Worm (Caenorhabditis elegans) whole organism, late embryonic: ENCODE data around the gene ifc-1.

Experiments used
- C38D4.7 ChIP-seq: fragments of 200-800 bp; sonication (Bioruptor generic); optimal IDR thresholded peaks from 2 replicates; lab custom pipeline; 2018; ENCODE audit warnings: mild to moderate bottlenecking, missing genetic modification characterization, moderate library complexity, missing compliant biosample characterization
- T23F11.4 ChIP-seq: fragments of 200-800 bp; sonication (Bioruptor generic); optimal IDR thresholded peaks from 2 replicates; lab custom pipeline; 2018; ENCODE audit warnings: mild to moderate bottlenecking, missing genetic modification characterization, missing compliant biosample characterization
- ceh-14 ChIP-seq: sonication (generic microtip); optimal IDR thresholded peaks from 2 replicates; lab custom pipeline; 2016; ENCODE audit warnings: missing genotype, missing genetic modification characterization, missing compliant biosample characterization
- ceh-2 ChIP-seq: sonication (generic microtip); optimal IDR thresholded peaks from 2 replicates; lab custom pipeline; 2016; ENCODE audit warnings: missing genotype, missing genetic modification characterization, missing compliant biosample characterization
- ceh-24 ChIP-seq: sonication (generic microtip); optimal IDR thresholded peaks from 2 replicates; lab custom pipeline; 2016; ENCODE audit warnings: mild to moderate bottlenecking, missing genetic modification characterization, missing compliant biosample characterization
- ceh-34 ChIP-seq: sonication (generic microtip); optimal IDR thresholded peaks from 2 replicates; lab custom pipeline; 2016; ENCODE audit warnings: mild to moderate bottlenecking, missing genetic modification characterization, missing compliant biosample characterization
- ceh-45 ChIP-seq: fragments of 200-800 bp; sonication (Bioruptor generic); IDR thresholded peaks from 2 replicates; pipeline ENCODE4 v1.3.6; 2022; ENCODE audit warnings: missing genetic modification reagents, missing genetic modification characterization, missing compliant biosample characterization
- ceh-48 ChIP-seq: sonication (generic microtip); optimal IDR thresholded peaks from 2 replicates; lab custom pipeline; 2016; ENCODE audit warnings: missing genetic modification characterization, inconsistent platforms, missing compliant biosample characterization
- ceh-6 ChIP-seq: fragments of 200-800 bp; sonication (Bioruptor generic); optimal IDR thresholded peaks from 2 replicates; lab custom pipeline; 2018; ENCODE audit warnings: mild to moderate bottlenecking, missing genetic modification characterization, missing compliant biosample characterization
- dmd-4 ChIP-seq: sonication (generic microtip); optimal IDR thresholded peaks from 2 replicates; lab custom pipeline; 2016; ENCODE audit warnings: borderline replicate concordance, missing genetic modification characterization, missing compliant biosample characterization
- dve-1 ChIP-seq: sonication (generic microtip); optimal IDR thresholded peaks from 2 replicates; lab custom pipeline; 2017; ENCODE audit warnings: antibody characterized with exemption, mild to moderate bottlenecking, missing genetic modification characterization, missing compliant biosample characterization
- elt-2 ChIP-seq: sonication (generic microtip); optimal IDR thresholded peaks from 2 replicates; lab custom pipeline; 2016; ENCODE audit warnings: missing genetic modification reagents, missing genetic modification characterization, missing compliant biosample characterization
- elt-4 ChIP-seq: sonication (generic microtip); optimal IDR thresholded peaks from 2 replicates; lab custom pipeline; 2016; ENCODE audit warnings: missing genetic modification characterization, missing compliant biosample characterization
- ets-4 ChIP-seq: sonication (generic microtip); optimal IDR thresholded peaks from 2 replicates; lab custom pipeline; 2016; ENCODE audit warnings: missing genetic modification characterization, missing compliant biosample characterization
- eyg-1 ChIP-seq: sonication (generic microtip); optimal IDR thresholded peaks from 2 replicates; lab custom pipeline; 2016; ENCODE audit warnings: missing genotype, missing genetic modification characterization, missing compliant biosample characterization
- fax-1 ChIP-seq: sonication (generic microtip); optimal IDR thresholded peaks from 2 replicates; lab custom pipeline; 2016; ENCODE audit warnings: missing genotype, missing genetic modification characterization, missing compliant biosample characterization
- fkh-10 ChIP-seq: fragments of 150-350 bp; optimal IDR thresholded peaks from 2 replicates; lab custom pipeline; 2014; ENCODE audit warnings: missing biosample characterization, missing genetic modification reagents, missing genetic modification characterization
- hlh-8 ChIP-seq: sonication (generic microtip); optimal IDR thresholded peaks from 2 replicates; lab custom pipeline; 2016; ENCODE audit warnings: missing genotype, missing genetic modification characterization, missing compliant biosample characterization
- lim-6 ChIP-seq: sonication (generic microtip); optimal IDR thresholded peaks from 2 replicates; lab custom pipeline; 2016; ENCODE audit warnings: missing genetic modification characterization, missing compliant biosample characterization
- madf-2 ChIP-seq: sonication (generic microtip); optimal IDR thresholded peaks from 2 replicates; lab custom pipeline; 2017; ENCODE audit warnings: missing genetic modification characterization, missing compliant biosample characterization
- mec-3 ChIP-seq: sonication (generic microtip); optimal IDR thresholded peaks from 2 replicates; lab custom pipeline; 2016; ENCODE audit warnings: borderline replicate concordance, missing genetic modification characterization, missing compliant biosample characterization
- nhr-11 ChIP-seq: fragments of 150-350 bp; optimal IDR thresholded peaks from 2 replicates; lab custom pipeline; 2014; ENCODE audit warnings: missing biosample characterization, missing genetic modification characterization
- odd-2 ChIP-seq: sonication (generic microtip); optimal IDR thresholded peaks from 2 replicates; lab custom pipeline; 2017; ENCODE audit warnings: antibody characterized with exemption, mild to moderate bottlenecking, missing genetic modification characterization, missing compliant biosample characterization
- pat-9 ChIP-seq: fragments of 200-800 bp; sonication (Bioruptor generic); optimal IDR thresholded peaks from 2 replicates; lab custom pipeline; 2018; ENCODE audit warnings: mild to moderate bottlenecking, missing genetic modification characterization, moderate library complexity, missing compliant biosample characterization
- pha-2 ChIP-seq: sonication (generic microtip); optimal IDR thresholded peaks from 2 replicates; lab custom pipeline; 2017; ENCODE audit warnings: mild to moderate bottlenecking, missing genetic modification characterization, missing compliant biosample characterization
- pha-4 ChIP-seq: fragments of 150-350 bp; optimal IDR thresholded peaks from 2 replicates; lab custom pipeline; 2018; ENCODE audit warnings: missing biosample characterization, missing genetic modification reagents, missing genetic modification characterization
- pqm-1 ChIP-seq: sonication (generic microtip); optimal IDR thresholded peaks from 2 replicates; lab custom pipeline; 2016; ENCODE audit warnings: missing genetic modification characterization, missing compliant biosample characterization
- rnt-1 ChIP-seq: sonication (generic microtip); optimal IDR thresholded peaks from 2 replicates; lab custom pipeline; 2016; ENCODE audit warnings: missing genetic modification characterization, missing compliant biosample characterization
- syd-9 ChIP-seq: sonication (generic microtip); optimal IDR thresholded peaks from 2 replicates; lab custom pipeline; 2016; ENCODE audit warnings: mild to moderate bottlenecking, missing genetic modification characterization, moderate library complexity, missing compliant biosample characterization
- tbx-2 ChIP-seq: sonication (generic microtip); optimal IDR thresholded peaks from 2 replicates; lab custom pipeline; 2016; ENCODE audit warnings: missing genetic modification characterization, missing compliant biosample characterization
- tbx-7 ChIP-seq: sonication (generic microtip); optimal IDR thresholded peaks from 2 replicates; lab custom pipeline; 2016; ENCODE audit warnings: missing genotype, missing genetic modification characterization, missing compliant biosample characterization
- unc-3 ChIP-seq, 2 experiments: fragments of 200-800 bp in 1 of 2; sonication (Bioruptor generic) in 1 of 2; sonication (generic microtip) in 1 of 2; conservative IDR thresholded peaks in 1 of 2; optimal IDR thresholded peaks in 1 of 2; 2 replicates each; pipeline versions ENCODE4 v1.3.6 to Lab custom; 2016 to 2022; ENCODE audit warnings: missing compliant biosample characterization in 2 of 2, missing genetic modification characterization in 2 of 2, missing genetic modification reagents in 1 of 2
- ztf-16 ChIP-seq: sonication (generic microtip); optimal IDR thresholded peaks from 2 replicates; lab custom pipeline; 2017; ENCODE audit warnings: missing genetic modification characterization, missing compliant biosample characterization

Gene ifc-1

DNA sequence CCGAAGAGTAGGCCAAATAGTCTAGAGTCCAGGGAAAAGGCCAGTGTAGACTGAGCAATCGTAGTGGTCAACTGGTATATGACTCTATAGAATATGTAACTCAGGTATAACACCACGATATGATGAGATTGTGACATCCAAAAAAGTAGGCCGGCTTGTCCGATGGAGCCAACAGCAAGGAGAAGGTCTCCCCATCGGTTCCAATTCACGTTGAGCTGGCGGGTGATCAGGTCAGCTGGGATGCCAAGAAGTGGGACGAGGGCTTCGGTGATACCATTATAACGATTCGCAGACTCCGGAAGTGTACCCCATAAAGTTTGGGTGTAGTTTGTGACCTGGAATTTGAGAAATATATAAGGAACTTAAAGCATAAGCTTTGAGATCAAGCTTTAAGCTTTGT is 8.2 kb upstream of the ifc-1 start:
- no peak for TF ChIP-seq ztf-16 (tag; lab: Kevin White, UChicago)
- TF ChIP-seq pqm-1, result no peak
- TF ChIP-seq ceh-45 (GFP tag; lab: Robert Waterston, UW), result no peak
- no peak for TF ChIP-seq T23F11.4 (GFP tag; lab: Kevin White, UChicago)

- TF ChIP-seq ceh-24, result no peak
- TF ChIP-seq ets-4 (tag; lab: Kevin White, UChicago), result no peak
- no peak for TF ChIP-seq tbx-7 (tag; lab: Kevin White, UChicago)
- TF ChIP-seq eyg-1 (tag; lab: Kevin White, UChicago), result no peak
- TF ChIP-seq pha-2 (tag; lab: Kevin White, UChicago), result no peak
- no peak for TF ChIP-seq ceh-48
These were observed 5.8 kb upstream of the ifc-1 start, which contains the start of gene folt-2 for ce11 chrV:2875422-2875821. TSS of gene folt-2 (minus strand) at chrV:2875600.

DNA sequence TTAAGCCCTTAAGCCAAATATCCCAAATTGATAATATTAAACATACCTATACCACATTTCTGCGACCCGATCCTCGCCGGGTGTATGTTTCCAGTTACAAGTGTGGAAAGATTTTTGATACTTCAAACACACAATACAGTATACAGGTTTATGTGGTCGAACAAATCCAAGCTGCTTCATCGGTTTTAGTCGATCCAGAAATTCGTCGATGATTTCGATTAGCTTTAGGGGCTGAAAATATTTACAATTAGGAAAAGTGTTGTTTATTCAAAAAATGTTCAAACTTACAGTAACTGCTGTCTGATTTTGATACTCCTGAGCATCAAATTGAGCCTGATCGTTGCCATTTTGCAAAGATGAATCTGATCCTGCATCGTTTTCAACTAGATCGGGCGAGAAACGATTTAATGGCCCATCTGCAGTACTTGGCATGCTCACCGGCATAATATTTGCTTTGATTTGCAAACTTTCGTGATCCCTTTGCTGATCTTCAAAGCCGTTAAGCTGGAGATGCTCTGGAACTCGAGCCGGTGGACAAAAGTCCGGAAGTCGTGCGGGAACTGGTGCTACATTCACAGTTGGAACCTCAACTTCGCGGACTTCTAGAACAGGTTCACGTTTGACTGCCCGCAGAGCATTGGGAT is 4.9 kb upstream of the ifc-1 start:
- TF ChIP-seq ceh-24 (no peak), C38D4.7 (GFP tag; lab: Kevin White, UChicago) (no peak), fax-1 (tag; lab: Kevin White, UChicago) (no peak), hlh-8 (no peak), dve-1 (tag; lab: Kevin White, UChicago) (no peak), pha-4 (tag; lab: Kevin White, UChicago) (no peak), rnt-1 (no peak), fkh-10 (GFP tag; lab: Kevin White, UChicago) (no peak), ceh-14 (no peak), eyg-1 (tag; lab: Kevin White, UChicago) (no peak), ceh-34 (tag; lab: Kevin White, UChicago) (no peak), ceh-6 (GFP tag; lab: Kevin White, UChicago) (no peak)

- no peak for TF ChIP-seq ceh-2 (tag; lab: Kevin White, UChicago)
- TF ChIP-seq mec-3, result no peak
- TF ChIP-seq, all 69 proteins: peak for 0
These were observed 3.7 kb upstream of the ifc-1 start, which contains the start of gene F37B4.10 for ce11 chrV:2877509-2877908. TSS of gene F37B4.10 (minus strand) at chrV:2877609.

ce11 chrV:2879801-2880200 is 1.4 kb upstream of the ifc-1 start, which contains the start of gene str-39:
TSS of gene str-39 (minus strand) at chrV:2879901.
- no peak for TF ChIP-seq pat-9
- no peak for TF ChIP-seq nhr-11 (tag; lab: Kevin White, UChicago)
- no peak for TF ChIP-seq C38D4.7 (GFP tag; lab: Kevin White, UChicago)
- TF ChIP-seq ceh-48, result no peak
- TF ChIP-seq syd-9 (tag; lab: Kevin White, UChicago), result no peak
- no peak for TF ChIP-seq mec-3
- no peak for TF ChIP-seq ets-4 (tag; lab: Kevin White, UChicago)
- no peak for TF ChIP-seq lim-6 (tag; lab: Kevin White, UChicago)
- no peak for TF ChIP-seq elt-4
- TF ChIP-seq hlh-8, result no peak
- TF ChIP-seq odd-2 (tag; lab: Kevin White, UChicago), result no peak
- TF ChIP-seq pqm-1, result no peak
- TF ChIP-seq unc-3 (GFP tag; conservative IDR thresholded peaks at IDR 0.05; lab: Robert Waterston, UW), result no peak
- no peak for TF ChIP-seq unc-3 (tag; optimal IDR thresholded peaks at IDR 0.05; lab: Kevin White, UChicago)
- TF ChIP-seq, all 69 proteins: peak for 0

DNA sequence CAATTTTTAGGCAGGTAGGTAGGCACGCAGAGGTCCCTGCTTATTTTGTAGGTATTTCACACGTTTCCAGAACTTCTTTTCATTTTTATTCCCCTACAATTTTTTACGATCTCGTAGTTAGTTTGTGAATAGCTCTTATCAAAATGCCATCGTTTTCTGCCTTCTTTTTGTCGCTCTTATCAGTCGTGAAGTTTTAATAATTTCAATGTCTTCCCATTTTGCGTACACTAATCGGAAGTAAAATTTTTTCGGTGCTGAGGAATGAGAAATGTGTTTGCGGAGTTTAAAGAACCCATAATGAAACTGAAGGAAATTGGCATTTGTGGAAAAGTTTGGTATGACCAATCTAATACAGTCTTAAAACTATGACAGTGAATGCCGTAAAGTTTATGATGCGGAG is 837 bp upstream of the ifc-1 start:
- TF ChIP-seq elt-2 (tag; lab: Kevin White, UChicago) (peak; percentile 26), madf-2 (tag; lab: Kevin White, UChicago) (no peak), dve-1 (tag; lab: Kevin White, UChicago) (no peak), dmd-4 (tag; lab: Kevin White, UChicago) (no peak), fax-1 (tag; lab: Kevin White, UChicago) (no peak), tbx-2 (tag; lab: Kevin White, UChicago) (no peak)
